Worm (Caenorhabditis elegans) whole organism, young adult: ENCODE results near the gene cdc-48.1.

Experiments
- B0019.2 ChIP-seq: fragments of 200-800 bp; sonication (Bioruptor generic); conservative IDR thresholded peaks from 2 replicates; pipeline ENCODE4 v1.3.6; 2022; ENCODE audit warnings: missing genetic modification reagents, missing genetic modification characterization, missing compliant biosample characterization
- B0035.1 ChIP-seq: sonication (generic microtip); optimal IDR thresholded peaks from 2 replicates; lab custom pipeline; 2016; ENCODE audit warnings: missing genetic modification characterization, mild to moderate bottlenecking, missing compliant biosample characterization, missing genotype, missing genetic modification reagents
- B0261.1 ChIP-seq: sonication (generic microtip); optimal IDR thresholded peaks from 2 replicates; lab custom pipeline; 2016; ENCODE audit warnings: mild to moderate bottlenecking, missing genetic modification characterization, moderate library complexity, missing compliant biosample characterization
- B0336.3 ChIP-seq: fragments of 200-800 bp; sonication (Bioruptor generic); IDR thresholded peaks from 2 replicates; pipeline ENCODE4 v1.3.6; 2022; ENCODE audit warnings: missing genetic modification characterization, missing compliant biosample characterization
- C06A6.2 ChIP-seq: fragments of 200-800 bp; sonication (Bioruptor generic); conservative IDR thresholded peaks from 2 replicates; pipeline ENCODE4 v1.3.6; 2022; ENCODE audit warnings: missing genetic modification characterization, missing compliant biosample characterization
- F22D6.2 ChIP-seq: sonication (generic microtip); optimal IDR thresholded peaks from 2 replicates; lab custom pipeline; 2016; ENCODE audit warnings: mild to moderate bottlenecking, missing genetic modification characterization, missing compliant biosample characterization
- F33H1.4 ChIP-seq: fragments of 200-800 bp; sonication (Bioruptor generic); IDR thresholded peaks from 2 replicates; pipeline ENCODE4 v1.3.6; 2022; ENCODE audit warnings: missing genetic modification reagents, missing genetic modification characterization, missing compliant biosample characterization
- F49E8.2 ChIP-seq: sonication (generic microtip); optimal IDR thresholded peaks from 3 replicates; lab custom pipeline; 2017; ENCODE audit warnings: missing genetic modification characterization, mild to moderate bottlenecking, missing compliant biosample characterization, antibody characterized with exemption, moderate library complexity; ENCODE audit not compliant: insufficient read depth
- K11D2.4 ChIP-seq: fragments of 200-800 bp; sonication (Bioruptor generic); IDR thresholded peaks from 2 replicates; pipeline ENCODE4 v1.3.6; 2022; ENCODE audit warnings: missing genetic modification reagents, missing genetic modification characterization, missing compliant biosample characterization
- K12H6.12 ChIP-seq: fragments of 200-800 bp; sonication (Bioruptor generic); optimal IDR thresholded peaks from 2 replicates; lab custom pipeline; 2018; ENCODE audit warnings: mild to moderate bottlenecking, missing genetic modification characterization, missing compliant biosample characterization
- Y53G8AR.9 ChIP-seq: fragments of 200-800 bp; sonication (Bioruptor generic); conservative IDR thresholded peaks from 2 replicates; pipeline ENCODE4 v1.3.6; 2022; ENCODE audit warnings: missing genetic modification reagents, missing genetic modification characterization, missing compliant biosample characterization
- Y56A3A.18 ChIP-seq: fragments of 200-800 bp; sonication (Bioruptor generic); IDR thresholded peaks from 2 replicates; pipeline ENCODE4 v1.3.6; 2022; ENCODE audit warnings: missing genetic modification reagents, missing genetic modification characterization, missing compliant biosample characterization
- Y67H2A.10 ChIP-seq: fragments of 200-800 bp; sonication (Bioruptor generic); conservative IDR thresholded peaks from 2 replicates; pipeline ENCODE4 v1.3.6; 2022; ENCODE audit warnings: missing genetic modification reagents, missing genetic modification characterization, missing compliant biosample characterization
- akir-1 ChIP-seq: fragments of 200-800 bp; sonication (Bioruptor generic); optimal IDR thresholded peaks from 2 replicates; lab custom pipeline; 2018; ENCODE audit warnings: mild to moderate bottlenecking, missing genetic modification characterization, moderate library complexity, missing compliant biosample characterization
- athp-1 ChIP-seq: sonication (generic microtip); optimal IDR thresholded peaks from 2 replicates; lab custom pipeline; 2017; ENCODE audit warnings: mild to moderate bottlenecking, missing genetic modification characterization, missing compliant biosample characterization
- attf-5 ChIP-seq: fragments of 200-800 bp; sonication (Bioruptor generic); optimal IDR thresholded peaks from 2 replicates; lab custom pipeline; 2018; ENCODE audit warnings: mild to moderate bottlenecking, missing genetic modification characterization, missing compliant biosample characterization
- bed-1 ChIP-seq: fragments of 200-800 bp; sonication (Bioruptor generic); IDR thresholded peaks from 2 replicates; pipeline ENCODE4 v1.3.6; 2022; ENCODE audit warnings: missing genetic modification reagents, missing genetic modification characterization, missing compliant biosample characterization
- bed-2 ChIP-seq: fragments of 200-800 bp; sonication (Bioruptor generic); IDR thresholded peaks from 2 replicates; pipeline ENCODE4 v1.3.6; 2022; ENCODE audit warnings: missing genetic modification reagents, missing genetic modification characterization, missing compliant biosample characterization
- cebp-1 ChIP-seq, 2 experiments: fragments of 200-800 bp in 1 of 2; sonication (Bioruptor generic) in 1 of 2; sonication (generic microtip) in 1 of 2; IDR thresholded peaks in 1 of 2; optimal IDR thresholded peaks in 1 of 2; 2 replicates each; pipeline versions ENCODE4 v1.3.6 to Lab custom; 2017 to 2022; ENCODE audit warnings: missing compliant biosample characterization in 2 of 2, missing genetic modification characterization in 2 of 2, mild to moderate bottlenecking in 1 of 2, missing genetic modification reagents in 1 of 2, moderate library complexity in 1 of 2
- ceh-58 ChIP-seq: fragments of 200-800 bp; sonication (Bioruptor generic); IDR thresholded peaks from 2 replicates; pipeline ENCODE4 v1.3.6; 2022; ENCODE audit warnings: missing genetic modification characterization, missing compliant biosample characterization
- ceh-91 ChIP-seq: fragments of 200-800 bp; sonication (Bioruptor generic); IDR thresholded peaks from 2 replicates; pipeline ENCODE4 v1.3.6; 2022; ENCODE audit warnings: missing genetic modification reagents, missing genetic modification characterization, missing compliant biosample characterization
- dpff-1 ChIP-seq: sonication (generic microtip); optimal IDR thresholded peaks from 2 replicates; lab custom pipeline; 2017; ENCODE audit warnings: mild to moderate bottlenecking, missing genetic modification characterization, missing compliant biosample characterization
- ets-4 ChIP-seq: fragments of 200-800 bp; sonication (Bioruptor generic); optimal IDR thresholded peaks from 2 replicates; lab custom pipeline; 2018; ENCODE audit warnings: mild to moderate bottlenecking, missing genetic modification characterization, missing compliant biosample characterization
- hlh-26 ChIP-seq: fragments of 200-800 bp; sonication (Bioruptor generic); conservative IDR thresholded peaks from 2 replicates; pipeline ENCODE4 v1.3.6; 2022; ENCODE audit warnings: missing genetic modification reagents, missing genetic modification characterization, missing compliant biosample characterization
- hrde-1 ChIP-seq: sonication (generic microtip); optimal IDR thresholded peaks from 2 replicates; lab custom pipeline; 2016; ENCODE audit warnings: missing genetic modification characterization, mild to moderate bottlenecking, missing compliant biosample characterization, moderate library complexity, missing genotype, missing genetic modification reagents, borderline replicate concordance
- hsf-1 ChIP-seq: fragments of 200-800 bp; sonication (Bioruptor generic); IDR thresholded peaks from 2 replicates; pipeline ENCODE4 v1.3.6; 2022; ENCODE audit warnings: missing genetic modification reagents, missing genetic modification characterization, missing compliant biosample characterization
- let-526 ChIP-seq: fragments of 200-800 bp; sonication (Bioruptor generic); IDR thresholded peaks from 2 replicates; pipeline ENCODE4 v1.3.6; 2022; ENCODE audit warnings: missing genetic modification reagents, missing genetic modification characterization, missing compliant biosample characterization
- lin-35 ChIP-seq, 3 experiments: fragments of 150-350 bp in 2 of 3; sonication (generic microtip) in 1 of 3; optimal IDR thresholded peaks; 2 replicates each; lab custom pipeline; 2014 to 2018; ENCODE audit warnings: missing biosample characterization in 3 of 3, missing genetic modification characterization in 3 of 3, missing genetic modification reagents in 3 of 3
- lin-40 ChIP-seq: sonication (generic microtip); optimal IDR thresholded peaks from 2 replicates; lab custom pipeline; 2016; ENCODE audit warnings: missing genetic modification characterization, mild to moderate bottlenecking, missing compliant biosample characterization, missing genotype, missing genetic modification reagents
- madf-3 ChIP-seq: fragments of 200-800 bp; sonication (Bioruptor generic); IDR thresholded peaks from 2 replicates; pipeline ENCODE4 v1.3.6; 2022; ENCODE audit warnings: missing genetic modification reagents, missing genetic modification characterization, missing compliant biosample characterization
- nfya-2 ChIP-seq: fragments of 200-800 bp; sonication (Bioruptor generic); IDR thresholded peaks from 2 replicates; pipeline ENCODE4 v1.3.6; 2022; ENCODE audit warnings: missing genetic modification reagents, missing genetic modification characterization, missing compliant biosample characterization
- nfyb-1 ChIP-seq: fragments of 200-800 bp; sonication (Bioruptor generic); IDR thresholded peaks from 2 replicates; pipeline ENCODE4 v1.3.6; 2022; ENCODE audit warnings: missing genetic modification reagents, missing genetic modification characterization, missing compliant biosample characterization
- pha-4 ChIP-seq: fragments of 150-350 bp; sonication (generic microtip); optimal IDR thresholded peaks from 2 replicates; lab custom pipeline; 2014; ENCODE audit warnings: missing biosample characterization, missing genetic modification reagents, missing genetic modification characterization
- snpc-1.1 ChIP-seq: sonication (generic microtip); optimal IDR thresholded peaks from 2 replicates; lab custom pipeline; 2017; ENCODE audit warnings: missing genetic modification characterization, mild to moderate bottlenecking, missing compliant biosample characterization, antibody characterized with exemption, moderate library complexity, missing genotype, missing genetic modification reagents; ENCODE audit not compliant: insufficient read depth
- zfh-2 ChIP-seq: fragments of 200-800 bp; sonication (Bioruptor generic); conservative IDR thresholded peaks from 2 replicates; pipeline ENCODE4 v1.3.6; 2022; ENCODE audit warnings: missing genetic modification reagents, missing genetic modification characterization, missing compliant biosample characterization
- zim-3 ChIP-seq: sonication (generic microtip); optimal IDR thresholded peaks from 2 replicates; lab custom pipeline; 2017; ENCODE audit warnings: mild to moderate bottlenecking, missing genetic modification characterization, moderate library complexity, missing compliant biosample characterization

The cdc-48.1 gene

DNA sequence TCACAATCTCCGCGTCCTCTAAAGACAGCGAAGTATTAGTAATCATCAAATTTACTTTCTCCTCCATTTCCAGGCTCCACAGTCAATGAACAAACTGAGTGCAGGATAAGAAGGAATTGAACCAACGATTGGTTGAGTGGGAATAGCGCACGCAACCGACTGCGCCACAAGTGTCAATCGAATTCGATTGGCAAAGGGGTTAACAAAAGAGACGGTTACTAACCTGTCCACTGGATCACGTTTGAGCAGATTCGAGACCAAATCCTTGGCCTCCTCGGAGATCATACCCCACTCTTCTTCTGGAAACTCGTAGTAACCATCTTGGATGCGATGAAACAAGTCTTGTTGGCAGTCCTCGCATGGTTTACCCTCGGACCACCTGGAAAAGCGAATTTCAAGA, 18.0 kb downstream of the cdc-48.1 start (continued):
- TF ChIP-seq snpc-1.1 (no peak), K11D2.4 (GFP tag; lab: Robert Waterston, UW) (0 out of 2 replicates have a peak, but pooled peaks have one; percentile 10), dpff-1 (no peak), let-526 (no peak), C06A6.2 (no peak), hrde-1 (peak; percentile 10), F33H1.4 (GFP tag; lab: Robert Waterston, UW) (0 out of 2 replicates have a peak, but pooled peaks have one; percentile 7), bed-1 (GFP tag; lab: Robert Waterston, UW) (no peak), Y56A3A.18 (peak; percentile 10; the same call in 1 of the 2 replicates), bed-2 (GFP tag; lab: Robert Waterston, UW) (no peak), ceh-58 (no peak), Y67H2A.10 (no peak), attf-5 (GFP tag; lab: Kevin White, UChicago) (no peak)

DNA sequence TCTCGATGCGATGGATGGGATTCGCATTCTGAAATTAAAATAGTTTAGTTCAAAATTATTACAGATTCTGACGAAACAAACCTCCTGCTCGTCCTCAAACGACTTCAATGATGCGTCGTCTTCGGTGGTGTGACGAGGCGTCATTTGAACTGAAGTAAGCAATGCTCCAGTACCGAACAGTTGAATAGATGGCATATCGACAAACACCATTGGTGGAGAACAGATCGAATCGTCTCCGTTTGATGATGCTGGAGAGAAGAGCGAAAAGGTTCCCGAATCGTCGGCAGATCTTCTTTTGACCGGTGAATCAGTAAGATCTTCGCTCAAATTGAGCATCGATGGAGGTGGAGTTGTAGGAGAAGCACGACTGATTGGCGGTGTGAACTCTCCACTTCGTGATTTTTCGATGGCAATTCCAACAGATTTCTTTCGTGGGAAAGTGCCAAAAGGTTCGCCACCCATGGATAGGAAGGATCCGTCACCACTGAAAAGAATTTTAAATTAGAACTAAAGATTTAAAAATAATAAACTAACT, 18.8 kb downstream of the cdc-48.1 start:
- TF ChIP-seq F49E8.2 (no peak), B0336.3 (GFP tag; lab: Robert Waterston, UW) (peak; percentile 9; the same call in 1 of the 2 replicates), K11D2.4 (GFP tag; lab: Robert Waterston, UW) (peak; percentile 13; the same call in 1 of the 2 replicates), ceh-91 (GFP tag; lab: Robert Waterston, UW) (no peak), akir-1 (GFP tag; lab: Kevin White, UChicago) (peak; percentile 1), cebp-1 (GFP tag; IDR thresholded peaks at IDR 0.05; lab: Robert Waterston, UW) (0 out of 2 replicates have a peak, but pooled peaks have one; percentile 9), cebp-1 (tag; optimal IDR thresholded peaks at IDR 0.05; lab: Kevin White, UChicago) (peak; percentile 35), F22D6.2 (tag; lab: Kevin White, UChicago) (no peak), ets-4 (peak; percentile 19), Y53G8AR.9 (GFP tag; lab: Robert Waterston, UW) (peak; percentile 44), nfya-2 (GFP tag; lab: Robert Waterston, UW) (no peak), B0035.1 (tag; lab: Kevin White, UChicago) (no peak), nfyb-1 (GFP tag; lab: Robert Waterston, UW) (peak; percentile 59; the same call in 1 of the 2 replicates), Y56A3A.18 (no peak), B0019.2 (GFP tag; lab: Robert Waterston, UW) (no peak), B0261.1 (tag; lab: Kevin White, UChicago) (no peak), hlh-26 (no peak), lin-40 (no peak), zfh-2 (GFP tag; lab: Robert Waterston, UW) (peak; percentile 19; the same call in 1 of the 2 replicates), lin-35 (GFP tag; optimal IDR thresholded peaks at IDR 0.05; lab: Kevin White, UChicago) (peak in 1 of 3 experiments; percentile 23), hsf-1 (GFP tag; lab: Robert Waterston, UW) (no peak), athp-1 (tag; lab: Kevin White, UChicago) (no peak), bed-1 (GFP tag; lab: Robert Waterston, UW) (0 out of 2 replicates have a peak, but pooled peaks have one; percentile 26), zim-3 (no peak), madf-3 (GFP tag; lab: Robert Waterston, UW) (0 out of 2 replicates have a peak, but pooled peaks have one; percentile 34), pha-4 (tag; lab: Kevin White, UChicago) (no peak), K12H6.12 (no peak)
